Worm (Caenorhabditis elegans) whole organism, L2 larva: ENCODE results near the gene B0244.7.

Experiments used
- C34F6.9 ChIP-seq: fragments of 150-350 bp; optimal IDR thresholded peaks from 2 replicates; lab custom pipeline; 2014; ENCODE audit warnings: missing biosample characterization, missing genetic modification characterization
- F13H6.1 ChIP-seq: sonication (generic microtip); optimal IDR thresholded peaks from 2 replicates; lab custom pipeline; 2016; ENCODE audit warnings: missing genetic modification characterization, missing compliant biosample characterization
- Y55F3AM.14 ChIP-seq: fragments of 200-800 bp; sonication (Bioruptor generic); optimal IDR thresholded peaks from 2 replicates; lab custom pipeline; 2018; ENCODE audit warnings: mild to moderate bottlenecking, missing genetic modification characterization, missing compliant biosample characterization
- ZK546.5 ChIP-seq: sonication (generic microtip); optimal IDR thresholded peaks from 2 replicates; lab custom pipeline; 2017; ENCODE audit warnings: missing biosample characterization, missing genetic modification characterization
- alr-1 ChIP-seq: fragments of 150-350 bp; optimal IDR thresholded peaks from 2 replicates; lab custom pipeline; 2014; ENCODE audit warnings: missing biosample characterization, missing genetic modification characterization
- ceh-16 ChIP-seq: fragments of 150-350 bp; optimal IDR thresholded peaks from 2 replicates; lab custom pipeline; 2014; ENCODE audit warnings: missing biosample characterization, missing genetic modification characterization
- crh-2 ChIP-seq: sonication (generic microtip); optimal IDR thresholded peaks from 2 replicates; lab custom pipeline; 2017; ENCODE audit warnings: missing biosample characterization, missing genetic modification characterization
- dmd-4 ChIP-seq: sonication (generic microtip); optimal IDR thresholded peaks from 2 replicates; lab custom pipeline; 2017; ENCODE audit warnings: missing biosample characterization, missing genetic modification characterization
- elt-1 ChIP-seq: fragments of 150-350 bp; optimal IDR thresholded peaks from 2 replicates; lab custom pipeline; 2014; ENCODE audit warnings: missing biosample characterization, missing genetic modification characterization
- elt-3 ChIP-seq: sonication (generic microtip); optimal IDR thresholded peaks from 2 replicates; lab custom pipeline; 2017; ENCODE audit warnings: missing biosample characterization, missing genetic modification characterization
- fos-1 ChIP-seq: fragments of 150-350 bp; optimal IDR thresholded peaks from 2 replicates; lab custom pipeline; 2014; ENCODE audit warnings: missing biosample characterization, missing genetic modification characterization
- gmeb-1 ChIP-seq: fragments of 150-350 bp; optimal IDR thresholded peaks from 2 replicates; lab custom pipeline; 2014; ENCODE audit warnings: missing biosample characterization, missing genetic modification characterization
- lin-11 ChIP-seq: fragments of 150-350 bp; sonication (generic microtip); optimal IDR thresholded peaks from 2 replicates; lab custom pipeline; 2014; ENCODE audit warnings: missing biosample characterization, missing genetic modification characterization, inconsistent platforms, mixed read lengths
- lin-13 ChIP-seq: fragments of 150-350 bp; optimal IDR thresholded peaks from 2 replicates; lab custom pipeline; 2014; ENCODE audit warnings: missing biosample characterization, missing genetic modification reagents, missing genetic modification characterization
- lin-39 ChIP-seq: fragments of 150-350 bp; optimal IDR thresholded peaks from 2 replicates; lab custom pipeline; 2014; ENCODE audit warnings: missing biosample characterization, missing genetic modification reagents, missing genetic modification characterization
- lsy-2 ChIP-seq, 2 experiments: fragments of 150-350 bp in 1 of 2; sonication (generic microtip) in 1 of 2; optimal IDR thresholded peaks; 2 replicates each; lab custom pipeline; 2014 to 2017; ENCODE audit warnings: missing biosample characterization in 2 of 2, missing genetic modification characterization in 2 of 2
- mbf-1 ChIP-seq: sonication (generic microtip); optimal IDR thresholded peaks from 2 replicates; lab custom pipeline; 2017; ENCODE audit warnings: missing biosample characterization, missing genetic modification characterization
- mdl-1 ChIP-seq, 2 experiments: fragments of 150-350 bp in 1 of 2; sonication (generic microtip) in 1 of 2; optimal IDR thresholded peaks; 2 replicates each; lab custom pipeline; 2017; ENCODE audit warnings: missing biosample characterization in 2 of 2, missing genetic modification characterization in 2 of 2
- nhr-10 ChIP-seq: sonication (generic microtip); optimal IDR thresholded peaks from 2 replicates; lab custom pipeline; 2017; ENCODE audit warnings: missing biosample characterization, missing genetic modification characterization
- nhr-11 ChIP-seq: fragments of 150-350 bp; optimal IDR thresholded peaks from 2 replicates; lab custom pipeline; 2014; ENCODE audit warnings: missing biosample characterization, missing genetic modification characterization
- nhr-129 ChIP-seq: fragments of 150-350 bp; optimal IDR thresholded peaks from 2 replicates; lab custom pipeline; 2014; ENCODE audit warnings: missing biosample characterization, missing genetic modification characterization
- nhr-21 ChIP-seq: fragments of 150-350 bp; optimal IDR thresholded peaks from 2 replicates; lab custom pipeline; 2014; ENCODE audit warnings: missing biosample characterization, missing genetic modification characterization
- nhr-237 ChIP-seq: fragments of 150-350 bp; optimal IDR thresholded peaks from 2 replicates; lab custom pipeline; 2014; ENCODE audit warnings: missing biosample characterization, missing genetic modification characterization
- nhr-6 ChIP-seq: fragments of 150-350 bp; optimal IDR thresholded peaks from 2 replicates; lab custom pipeline; 2014; ENCODE audit warnings: missing biosample characterization, missing genetic modification characterization
- peb-1 ChIP-seq: fragments of 150-350 bp; optimal IDR thresholded peaks from 2 replicates; lab custom pipeline; 2014; ENCODE audit warnings: missing biosample characterization, missing genetic modification characterization
- sma-3 ChIP-seq: sonication (generic microtip); optimal IDR thresholded peaks from 2 replicates; lab custom pipeline; 2016; ENCODE audit warnings: missing genetic modification reagents, missing genetic modification characterization, missing compliant biosample characterization
- sma-9 ChIP-seq, 2 experiments: fragments of 150-350 bp in 1 of 2; sonication (generic microtip) in 1 of 2; optimal IDR thresholded peaks; 2 replicates each; lab custom pipeline; 2014 to 2016; ENCODE audit warnings: missing genetic modification characterization in 2 of 2, mild to moderate bottlenecking in 1 of 2, missing biosample characterization in 1 of 2, missing compliant biosample characterization in 1 of 2, missing genetic modification reagents in 1 of 2, moderate library complexity in 1 of 2
- unc-39 ChIP-seq: fragments of 150-350 bp; optimal IDR thresholded peaks from 2 replicates; lab custom pipeline; 2014; ENCODE audit warnings: missing biosample characterization, missing genetic modification characterization
- unc-55 ChIP-seq: fragments of 150-350 bp; sonication (generic microtip); optimal IDR thresholded peaks from 3 replicates; lab custom pipeline; 2014; ENCODE audit warnings: missing biosample characterization, missing genetic modification reagents, missing genetic modification characterization
- unc-62 ChIP-seq: fragments of 150-350 bp; optimal IDR thresholded peaks from 2 replicates; lab custom pipeline; 2014; ENCODE audit warnings: missing biosample characterization, missing genetic modification reagents, missing genetic modification characterization

B0244.7 gene

ce11 chrIII:5732925-5733324 lies 1.6 kb downstream of the B0244.7 start, which contains the start of gene B0244.17:
Gene B0244.17, plus strand, starts transcription at chrIII:5733225.
- TF ChIP-seq unc-39 (no peak), ceh-16 (no peak), nhr-237 (tag; lab: Kevin White, UChicago) (no peak), unc-55 (GFP tag; lab: Kevin White, UChicago) (no peak), fos-1 (peak; percentile 73), nhr-11 (tag; lab: Kevin White, UChicago) (no peak)

- TF ChIP-seq nhr-129 (tag; lab: Kevin White, UChicago): no peak
Observed at ce11 chrIII:5734328-5734727, 3.0 kb downstream of the B0244.7 start.

- TF ChIP-seq crh-2 (tag; lab: Kevin White, UChicago): peak; percentile 34
- peak; percentile 98 for TF ChIP-seq fos-1
- peak; percentile 2 for TF ChIP-seq gmeb-1 (tag; lab: Kevin White, UChicago)
- no peak for TF ChIP-seq lin-39
- no peak for TF ChIP-seq ZK546.5 (tag; lab: Kevin White, UChicago)
- no peak for TF ChIP-seq Y55F3AM.14 (GFP tag; lab: Kevin White, UChicago)
Observed at ce11 chrIII:5734905-5735304, 3.6 kb downstream of the B0244.7 start, which contains the start of gene B0244.10. Gene B0244.10, plus strand, starts transcription at chrIII:5735158.

ce11 chrIII:5737708-5738107 lies 6.4 kb downstream of the B0244.7 start, which contains the start of gene B0244.6:
Gene B0244.6, plus strand, starts transcription at chrIII:5738008.
- TF ChIP-seq lin-13 (GFP tag; lab: Kevin White, UChicago) (no peak), lsy-2 (tag; optimal IDR thresholded peaks at IDR 0.05; lab: Kevin White, UChicago) (no peak), lin-11 (tag; lab: Kevin White, UChicago) (no peak)
- TF ChIP-seq, all 48 proteins: peak for 0

- no peak for TF ChIP-seq C34F6.9 (tag; lab: Kevin White, UChicago)
Observed at ce11 chrIII:5740666-5741065, 9.4 kb downstream of the B0244.7 start, which contains the start of gene B0244.16. Gene B0244.16, plus strand, starts transcription at chrIII:5740966.

- no peak for TF ChIP-seq peb-1
- no peak for TF ChIP-seq mdl-1 (tag; optimal IDR thresholded peaks at IDR 0.05; lab: Kevin White, UChicago)
- TF ChIP-seq lin-11 (tag; lab: Kevin White, UChicago): no peak
- TF ChIP-seq lin-39: no peak
- TF ChIP-seq sma-9 (GFP tag; optimal IDR thresholded peaks at IDR 0.05; lab: Kevin White, UChicago): no peak
- TF ChIP-seq sma-9 (tag; optimal IDR thresholded peaks at IDR 0.05; lab: Kevin White, UChicago): no peak
- no peak for TF ChIP-seq nhr-6 (tag; lab: Kevin White, UChicago)
- TF ChIP-seq mbf-1 (tag; lab: Kevin White, UChicago): no peak
- TF ChIP-seq nhr-237 (tag; lab: Kevin White, UChicago): no peak
- TF ChIP-seq sma-3 (GFP tag; lab: Kevin White, UChicago): no peak
- TF ChIP-seq nhr-11 (tag; lab: Kevin White, UChicago): no peak
- TF ChIP-seq F13H6.1: no peak
- TF ChIP-seq dmd-4 (tag; lab: Kevin White, UChicago): no peak
- no peak for TF ChIP-seq nhr-21 (tag; lab: Kevin White, UChicago)
- TF ChIP-seq elt-3 (tag; lab: Kevin White, UChicago): no peak
- TF ChIP-seq gmeb-1 (tag; lab: Kevin White, UChicago): no peak
- TF ChIP-seq nhr-10 (tag; lab: Kevin White, UChicago): no peak
- no peak for TF ChIP-seq unc-62 (GFP tag; lab: Kevin White, UChicago)
- TF ChIP-seq alr-1 (tag; lab: Kevin White, UChicago): no peak
- no peak for TF ChIP-seq ZK546.5 (tag; lab: Kevin White, UChicago)
- TF ChIP-seq, all 48 proteins: peak for 0
Observed at ce11 chrIII:5743084-5743483, 11.8 kb downstream of the B0244.7 start, which contains the start of gene B0244.15. Gene B0244.15, plus strand, starts transcription at chrIII:5743384.

- no peak for TF ChIP-seq nhr-129 (tag; lab: Kevin White, UChicago)
- peak; percentile 4 for TF ChIP-seq fos-1
- no peak for TF ChIP-seq elt-1 (tag; lab: Kevin White, UChicago)
- no peak for TF ChIP-seq alr-1 (tag; lab: Kevin White, UChicago)
Observed at ce11 chrIII:5744579-5744978, 13.3 kb downstream of the B0244.7 start, which contains the start of gene B0244.5. Gene B0244.5, plus strand, starts transcription at chrIII:5744879.
